Fruit fly (Drosophila melanogaster): ENCODE data around the gene bves.

bves gene

DNA sequence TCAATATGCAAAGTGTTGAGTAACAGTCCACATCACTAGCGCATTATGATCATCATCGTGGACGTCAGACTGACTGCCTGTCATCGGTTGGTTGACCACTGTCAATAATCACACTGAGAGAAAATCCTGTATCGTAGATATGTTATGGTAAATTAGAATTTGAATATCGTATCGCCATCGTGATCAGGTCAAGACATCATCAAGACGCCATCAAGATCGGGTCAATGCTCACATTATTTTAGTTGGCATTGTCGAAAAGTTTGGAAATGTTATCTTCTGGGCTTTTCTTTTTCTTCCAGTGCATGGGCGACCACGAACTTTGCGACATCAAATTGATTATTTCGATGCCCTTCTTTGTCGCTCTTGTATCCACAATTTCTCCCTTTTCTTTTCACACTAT lies 5.2 kb downstream of the bves start (continued):
- TF ChIP-seq chm (GFP tag; IDR thresholded peaks at IDR 0.05) (peak; percentile 74; the same call in 1 of the 2 replicates), pb (GFP tag; optimal IDR thresholded peaks at IDR 0.05) (peak; percentile 93), eyg (GFP tag; optimal IDR thresholded peaks at IDR 0.05) (peak; percentile 91), CG32772 (GFP tag; IDR thresholded peaks at IDR 0.05) (peak; percentile 67), al (GFP tag; IDR thresholded peaks at IDR 0.05) (peak; percentile 42; the same call in 1 of the 2 replicates), CG14860 (GFP tag; IDR thresholded peaks at IDR 0.05; ENCODE audit: partially characterized antibody) (no peak), knrl (GFP tag; IDR thresholded peaks at IDR 0.05; ENCODE audit: partially characterized antibody) (no peak), Hsf (GFP tag; optimal IDR thresholded peaks at IDR 0.05) (peak; percentile 91), CG18599 (GFP tag; optimal IDR thresholded peaks at IDR 0.05) (peak; percentile 87), CG12744 (GFP tag; optimal IDR thresholded peaks at IDR 0.05) (peak; percentile 72), CG15514 (GFP tag; optimal IDR thresholded peaks at IDR 0.05) (peak; percentile 62), CG15696 (tag; optimal IDR thresholded peaks at IDR 0.05) (peak; percentile 63), CG10462 (GFP tag; optimal IDR thresholded peaks at IDR 0.05) (peak; percentile 85), CG2875 (GFP tag; optimal IDR thresholded peaks at IDR 0.05) (peak; percentile 92), Oli (tag; optimal IDR thresholded peaks at IDR 0.05) (peak; percentile 94), CG7745 (tag; optimal IDR thresholded peaks at IDR 0.05) (peak; percentile 12), CG7928 (GFP tag; optimal IDR thresholded peaks at IDR 0.05) (peak; percentile 52), CG3407 (GFP tag; optimal IDR thresholded peaks at IDR 0.05) (peak; percentile 80), CG13123 (GFP tag; optimal IDR thresholded peaks at IDR 0.05) (peak; percentile 79), vnd (GFP tag; IDR thresholded peaks at IDR 0.05; ENCODE audit: partially characterized antibody) (no peak), ac (GFP tag; optimal IDR thresholded peaks at IDR 0.05) (peak; percentile 42), Xbp1 (GFP tag; optimal IDR thresholded peaks at IDR 0.05) (peak; percentile 92), CG17802 (tag; optimal IDR thresholded peaks at IDR 0.05) (peak; percentile 77), Lhr (GFP tag; optimal IDR thresholded peaks at IDR 0.05) (peak; percentile 72), NfI (GFP tag; optimal IDR thresholded peaks at IDR 0.05) (peak; percentile 93), onecut (GFP tag; IDR thresholded peaks at IDR 0.05) (peak; percentile 90), TFAM (GFP tag; optimal IDR thresholded peaks at IDR 0.05) (peak; percentile 31), h (optimal IDR thresholded peaks at IDR 0.05) (no peak), ERR (GFP tag; optimal IDR thresholded peaks at IDR 0.05) (peak; percentile 84), CG2712 (tag; optimal IDR thresholded peaks at IDR 0.05) (peak; percentile 88), CoRest (tag; optimal IDR thresholded peaks at IDR 0.05) (peak; percentile 93), ranshi (GFP tag; IDR thresholded peaks at IDR 0.05) (peak; percentile 84), CG10979 (tag; optimal IDR thresholded peaks at IDR 0.05) (peak; percentile 91), CG4617 (GFP tag; optimal IDR thresholded peaks at IDR 0.05; ENCODE audit: borderline replicate concordance) (peak; percentile 60), Hmx (GFP tag; optimal IDR thresholded peaks at IDR 0.05) (no peak), ab (GFP tag; optimal IDR thresholded peaks at IDR 0.05) (peak; percentile 79), CG10267 (tag; optimal IDR thresholded peaks at IDR 0.05) (peak; percentile 81), CG9437 (GFP tag; optimal IDR thresholded peaks at IDR 0.05) (peak; percentile 81), nmo (GFP tag; optimal IDR thresholded peaks at IDR 0.05) (peak; percentile 94), bab2 (GFP tag; optimal IDR thresholded peaks at IDR 0.05) (peak; percentile 93), tup (GFP tag; optimal IDR thresholded peaks at IDR 0.05) (peak; percentile 79), Oaz (GFP tag; IDR thresholded peaks at IDR 0.05) (peak; percentile 61), Ravus (GFP tag; IDR thresholded peaks at IDR 0.05) (peak; percentile 29; the same call in 1 of the 2 replicates), Dp (GFP tag; optimal IDR thresholded peaks at IDR 0.05) (no peak), CG1647 (GFP tag; optimal IDR thresholded peaks at IDR 0.05) (peak; percentile 78), Adf1 (GFP tag; IDR thresholded peaks at IDR 0.05) (peak; percentile 22; the same call in 1 of the 2 replicates), Chrac-16 (GFP tag; optimal IDR thresholded peaks at IDR 0.05) (peak; percentile 84), gsb-n (tag; optimal IDR thresholded peaks at IDR 0.05) (peak; percentile 90), CG12659 (GFP tag; optimal IDR thresholded peaks at IDR 0.05) (peak; percentile 89), Atf6 (GFP tag; IDR thresholded peaks at IDR 0.05) (peak; percentile 79; the same call in 1 of the 2 replicates)

Measured in whole organism, embryonic.